Worm (Caenorhabditis elegans) whole organism, young adult: ENCODE results near the gene srd-27.

Experiments
- ceh-58 ChIP-seq: fragments of 200-800 bp; sonication (Bioruptor generic); IDR thresholded peaks from 2 replicates; pipeline ENCODE4 v1.3.6; 2022; ENCODE audit warnings: missing genetic modification characterization, missing compliant biosample characterization
- ceh-91 ChIP-seq: fragments of 200-800 bp; sonication (Bioruptor generic); IDR thresholded peaks from 2 replicates; pipeline ENCODE4 v1.3.6; 2022; ENCODE audit warnings: missing genetic modification reagents, missing genetic modification characterization, missing compliant biosample characterization
- gei-17 ChIP-seq: fragments of 200-800 bp; sonication (Bioruptor generic); optimal IDR thresholded peaks from 2 replicates; lab custom pipeline; 2018; ENCODE audit warnings: mild to moderate bottlenecking, missing genetic modification characterization, missing compliant biosample characterization
- somi-1 ChIP-seq: fragments of 200-800 bp; sonication (Bioruptor generic); optimal IDR thresholded peaks from 2 replicates; lab custom pipeline; 2018; ENCODE audit warnings: mild to moderate bottlenecking, missing genetic modification characterization, missing compliant biosample characterization

DNA sequence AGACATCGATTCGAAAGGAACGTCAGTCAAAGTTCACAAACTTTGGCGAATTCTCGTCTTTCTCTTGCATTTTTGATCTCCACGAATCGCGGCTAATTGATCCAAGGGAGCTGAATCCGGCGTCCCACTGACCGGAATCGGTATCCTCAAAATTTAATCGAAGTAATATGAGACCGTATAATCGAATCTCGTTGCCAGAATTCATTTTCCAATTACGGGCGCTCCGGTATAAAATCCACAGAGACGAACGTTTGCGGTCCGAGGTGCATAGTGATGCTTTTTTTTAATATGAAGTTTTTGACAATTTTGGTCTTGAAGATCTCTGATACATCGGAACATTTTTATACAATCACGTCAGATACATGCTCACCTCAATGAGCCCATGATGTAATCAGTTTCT lies 45.5 kb upstream of the srd-27 start:
- TF ChIP-seq ceh-91 (GFP tag; lab: Robert Waterston, UW) (no peak), gei-17 (GFP tag; lab: Kevin White, UChicago) (no peak), ceh-58 (no peak), somi-1 (no peak)
